Worm (Caenorhabditis elegans) whole organism, mixed stage, embryonic: ENCODE measurements around the gene ZK218.3.

Experiments used
- M03D4.4 ChIP-seq: sonication (generic microtip); optimal IDR thresholded peaks from 2 replicates; lab custom pipeline; 2017; ENCODE audit warnings: mild to moderate bottlenecking, missing genetic modification characterization, missing compliant biosample characterization
- blmp-1 ChIP-seq: fragments of 150-350 bp; optimal IDR thresholded peaks from 2 replicates; lab custom pipeline; 2014; ENCODE audit warnings: missing biosample characterization, missing genetic modification characterization
- ceh-43 ChIP-seq: fragments of 200-800 bp; sonication (Bioruptor generic); optimal IDR thresholded peaks from 2 replicates; lab custom pipeline; 2018; ENCODE audit warnings: mild to moderate bottlenecking, missing genetic modification characterization, moderate library complexity, missing compliant biosample characterization
- ceh-83 ChIP-seq: fragments of 200-800 bp; sonication (Bioruptor generic); optimal IDR thresholded peaks from 2 replicates; lab custom pipeline; 2018; ENCODE audit warnings: mild to moderate bottlenecking, missing genetic modification characterization, missing compliant biosample characterization
- ces-1 ChIP-seq: fragments of 150-350 bp; optimal IDR thresholded peaks from 2 replicates; lab custom pipeline; 2014; ENCODE audit warnings: missing biosample characterization, missing genetic modification reagents, missing genetic modification characterization
- cnd-1 ChIP-seq: fragments of 200-800 bp; sonication (Bioruptor generic); optimal IDR thresholded peaks from 2 replicates; lab custom pipeline; 2018; ENCODE audit warnings: mild to moderate bottlenecking, missing genetic modification characterization, missing compliant biosample characterization
- drap-1 ChIP-seq: fragments of 200-800 bp; sonication (Bioruptor generic); optimal IDR thresholded peaks from 3 replicates; lab custom pipeline; 2018; ENCODE audit warnings: mild to moderate bottlenecking, missing genetic modification characterization, missing compliant biosample characterization
- elt-1 ChIP-seq: sonication (generic microtip); optimal IDR thresholded peaks from 2 replicates; lab custom pipeline; 2017; ENCODE audit warnings: missing genetic modification characterization, mild to moderate bottlenecking, missing compliant biosample characterization, antibody characterized with exemption, moderate library complexity, borderline replicate concordance; ENCODE audit not compliant: insufficient read depth
- elt-3 ChIP-seq: fragments of 150-350 bp; optimal IDR thresholded peaks from 2 replicates; lab custom pipeline; 2014; ENCODE audit warnings: missing biosample characterization, missing genetic modification characterization
- flh-1 ChIP-seq: fragments of 200-800 bp; sonication (Bioruptor generic); optimal IDR thresholded peaks from 2 replicates; lab custom pipeline; 2018; ENCODE audit warnings: mild to moderate bottlenecking, missing genetic modification characterization, moderate library complexity, missing compliant biosample characterization
- hlh-1 ChIP-seq: fragments of 150-350 bp; optimal IDR thresholded peaks from 2 replicates; lab custom pipeline; 2014; ENCODE audit warnings: missing biosample characterization, missing genetic modification reagents, missing genetic modification characterization
- lin-32 ChIP-seq: fragments of 200-800 bp; sonication (Bioruptor generic); optimal IDR thresholded peaks from 2 replicates; lab custom pipeline; 2018; ENCODE audit warnings: mild to moderate bottlenecking, missing genetic modification characterization, missing compliant biosample characterization
- lsy-2 ChIP-seq: fragments of 150-350 bp; optimal IDR thresholded peaks from 2 replicates; lab custom pipeline; 2014; ENCODE audit warnings: missing biosample characterization, missing genetic modification characterization
- mep-1 ChIP-seq: fragments of 150-350 bp; optimal IDR thresholded peaks from 2 replicates; lab custom pipeline; 2017; ENCODE audit warnings: missing biosample characterization, missing genetic modification reagents, missing genetic modification characterization, inconsistent platforms
- mls-2 ChIP-seq: sonication (generic microtip); optimal IDR thresholded peaks from 2 replicates; lab custom pipeline; 2016; ENCODE audit warnings: mild to moderate bottlenecking, missing genetic modification characterization, moderate library complexity, missing compliant biosample characterization
- nhr-12 ChIP-seq: fragments of 150-350 bp; optimal IDR thresholded peaks from 2 replicates; lab custom pipeline; 2014; ENCODE audit warnings: missing biosample characterization, missing genetic modification characterization
- nhr-2 ChIP-seq: fragments of 150-350 bp; optimal IDR thresholded peaks from 2 replicates; lab custom pipeline; 2014; ENCODE audit warnings: missing biosample characterization, missing genetic modification characterization
- nhr-237 ChIP-seq: fragments of 150-350 bp; optimal IDR thresholded peaks from 2 replicates; lab custom pipeline; 2014; ENCODE audit warnings: missing biosample characterization, missing genetic modification characterization
- nhr-28 ChIP-seq: fragments of 150-350 bp; optimal IDR thresholded peaks from 2 replicates; lab custom pipeline; 2014; ENCODE audit warnings: missing biosample characterization, missing genetic modification characterization
- nhr-76 ChIP-seq: sonication (generic microtip); optimal IDR thresholded peaks from 2 replicates; lab custom pipeline; 2017; ENCODE audit warnings: missing biosample characterization, missing genetic modification characterization
- pha-4 ChIP-seq: fragments of 150-350 bp; optimal IDR thresholded peaks from 2 replicates; lab custom pipeline; 2018; ENCODE audit warnings: missing biosample characterization, missing genetic modification reagents, missing genetic modification characterization
- sem-2 ChIP-seq: fragments of 200-800 bp; sonication (Bioruptor generic); optimal IDR thresholded peaks from 2 replicates; lab custom pipeline; 2018; ENCODE audit warnings: mild to moderate bottlenecking, missing genetic modification characterization, missing compliant biosample characterization
- snpc-4 ChIP-seq: fragments of 150-350 bp; optimal IDR thresholded peaks from 2 replicates; lab custom pipeline; 2014; ENCODE audit warnings: missing biosample characterization, missing genetic modification characterization
- sptf-1 ChIP-seq: sonication (generic microtip); optimal IDR thresholded peaks from 2 replicates; lab custom pipeline; 2017; ENCODE audit warnings: mild to moderate bottlenecking, missing genetic modification characterization, moderate library complexity, missing compliant biosample characterization
- tbx-8 ChIP-seq: fragments of 200-800 bp; sonication (Bioruptor generic); optimal IDR thresholded peaks from 2 replicates; lab custom pipeline; 2018; ENCODE audit warnings: mild to moderate bottlenecking, missing genetic modification characterization, moderate library complexity, missing compliant biosample characterization
- unc-120 ChIP-seq: sonication (generic microtip); optimal IDR thresholded peaks from 2 replicates; lab custom pipeline; 2017; ENCODE audit warnings: missing genetic modification characterization, missing compliant biosample characterization; ENCODE audit not compliant: poor library complexity, severe bottlenecking
- unc-62 ChIP-seq: fragments of 150-350 bp; optimal IDR thresholded peaks from 2 replicates; lab custom pipeline; 2014; ENCODE audit warnings: missing biosample characterization, missing genetic modification reagents, missing genetic modification characterization
- zip-8 ChIP-seq: fragments of 150-350 bp; optimal IDR thresholded peaks from 2 replicates; lab custom pipeline; 2014; ENCODE audit warnings: missing biosample characterization, missing genetic modification characterization
- ztf-11 ChIP-seq: fragments of 150-350 bp; optimal IDR thresholded peaks from 2 replicates; lab custom pipeline; 2014; ENCODE audit warnings: missing biosample characterization, missing genetic modification characterization

ZK218.3 gene

ce11 chrV:17098669-17099068, at the start of gene ZK218.3, which contains the start of gene ZK218.4:
Gene ZK218.3, minus strand, starts transcription at chrV:17098769.
Gene ZK218.4, plus strand, starts transcription at chrV:17098854.
- TF ChIP-seq flh-1 (GFP tag; lab: Kevin White, UChicago): no peak
- no peak for TF ChIP-seq snpc-4 (tag; lab: Kevin White, UChicago)
- TF ChIP-seq nhr-2 (tag; lab: Kevin White, UChicago): no peak
- TF ChIP-seq nhr-76 (tag; lab: Kevin White, UChicago): no peak
- TF ChIP-seq unc-62 (GFP tag; lab: Kevin White, UChicago): no peak
- TF ChIP-seq zip-8 (tag; lab: Kevin White, UChicago): no peak
- TF ChIP-seq ztf-11 (tag; lab: Kevin White, UChicago): no peak
- TF ChIP-seq ceh-83 (GFP tag; lab: Kevin White, UChicago): no peak
- no peak for TF ChIP-seq ces-1 (GFP tag; lab: Kevin White, UChicago)

ce11 chrV:17108310-17108709, 9.7 kb upstream of the ZK218.3 start, which contains the start of gene ZK218.11:
Gene ZK218.11, minus strand, starts transcription at chrV:17108410.
- no peak for TF ChIP-seq lsy-2 (tag; lab: Kevin White, UChicago)
- TF ChIP-seq nhr-12 (tag; lab: Kevin White, UChicago): no peak
- no peak for TF ChIP-seq hlh-1 (tag; lab: Kevin White, UChicago)

- TF ChIP-seq nhr-12 (tag; lab: Kevin White, UChicago) (no peak), hlh-1 (tag; lab: Kevin White, UChicago) (no peak), lin-32 (GFP tag; lab: Kevin White, UChicago) (no peak), sptf-1 (tag; lab: Kevin White, UChicago) (no peak), snpc-4 (tag; lab: Kevin White, UChicago) (no peak), unc-120 (tag; lab: Kevin White, UChicago) (no peak), sem-2 (GFP tag; lab: Kevin White, UChicago) (no peak), mep-1 (tag; lab: Kevin White, UChicago) (no peak), pha-4 (no peak), nhr-76 (tag; lab: Kevin White, UChicago) (no peak), ztf-11 (tag; lab: Kevin White, UChicago) (no peak), ceh-43 (GFP tag; lab: Kevin White, UChicago) (no peak), nhr-28 (tag; lab: Kevin White, UChicago) (no peak)
These were observed 6.9 kb upstream of the ZK218.3 start, which contains the start of gene ZK218.7 for ce11 chrV:17105483-17105882. Gene ZK218.7, plus strand, starts transcription at chrV:17105783.

- no peak for TF ChIP-seq nhr-28 (tag; lab: Kevin White, UChicago)
- TF ChIP-seq elt-3 (tag; lab: Kevin White, UChicago): no peak
- TF ChIP-seq mep-1 (tag; lab: Kevin White, UChicago): no peak
- TF ChIP-seq cnd-1: no peak
- TF ChIP-seq blmp-1: no peak
- no peak for TF ChIP-seq M03D4.4
- no peak for TF ChIP-seq nhr-2 (tag; lab: Kevin White, UChicago)
These were observed 6.0 kb upstream of the ZK218.3 start, which contains the start of gene nhr-248 for ce11 chrV:17104527-17104926. Gene nhr-248, minus strand, starts transcription at chrV:17104627.

- TF ChIP-seq ceh-83 (GFP tag; lab: Kevin White, UChicago) (no peak), drap-1 (GFP tag; lab: Kevin White, UChicago) (no peak), lsy-2 (tag; lab: Kevin White, UChicago) (no peak), M03D4.4 (no peak), hlh-1 (tag; lab: Kevin White, UChicago) (no peak), ceh-43 (GFP tag; lab: Kevin White, UChicago) (no peak), pha-4 (no peak), elt-3 (tag; lab: Kevin White, UChicago) (no peak), elt-1 (tag; lab: Kevin White, UChicago) (no peak)
These were observed 2.3 kb upstream of the ZK218.3 start, which contains the start of gene ZK218.5 for ce11 chrV:17100829-17101228. Gene ZK218.5, plus strand, starts transcription at chrV:17101129.

DNA sequence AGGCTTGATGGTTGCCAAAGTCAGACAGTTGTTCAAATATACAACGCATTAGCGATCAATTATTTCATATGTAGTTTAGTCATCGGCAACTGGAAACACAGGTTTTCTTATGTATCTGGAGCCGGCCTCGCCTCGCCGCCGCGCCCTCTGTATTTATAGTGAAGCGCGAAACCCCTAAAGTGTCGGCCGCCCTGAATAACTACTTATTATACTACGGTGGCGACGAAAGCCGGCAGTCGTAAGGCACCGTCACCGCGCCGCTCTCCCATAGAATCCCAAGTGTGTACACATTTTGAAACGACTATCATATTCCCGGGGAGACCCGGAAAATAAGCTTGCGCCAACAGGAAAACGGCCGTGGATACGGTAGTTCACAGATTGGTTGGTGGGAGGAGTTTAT, 4.0 kb downstream of the ZK218.3 start:
- TF ChIP-seq unc-62 (GFP tag; lab: Kevin White, UChicago): no peak
- TF ChIP-seq tbx-8 (GFP tag; lab: Kevin White, UChicago): no peak
- no peak for TF ChIP-seq ceh-43 (GFP tag; lab: Kevin White, UChicago)
- no peak for TF ChIP-seq nhr-76 (tag; lab: Kevin White, UChicago)
- TF ChIP-seq ces-1 (GFP tag; lab: Kevin White, UChicago): no peak
- TF ChIP-seq M03D4.4: no peak
- no peak for TF ChIP-seq mls-2 (tag; lab: Kevin White, UChicago)
- no peak for TF ChIP-seq nhr-237 (tag; lab: Kevin White, UChicago)
